Fruit fly (Drosophila melanogaster): ENCODE results near the gene Hsp70Ba.
"Not testable (repeated sequence)": the region's sequence is repeated elsewhere in the genome, so short reads cannot be mapped to it uniquely, and the experiment has no call there.

Gene Hsp70Ba

dm6 chr3R:12467675-12468074, at the start of gene Hsp70Ba:
TSS of gene Hsp70Ba (minus strand) at chr3R:12467776.
- TF ChIP-seq CTCF, CG8478 (optimal IDR thresholded peaks at IDR 0.05): not testable (repeated sequence)

dm6 chr3R:12514997-12515396, 47.4 kb upstream of the Hsp70Ba start:
- TF ChIP-seq CTCF (optimal IDR thresholded peaks at IDR 0.05) (no peak), CG8478 (optimal IDR thresholded peaks at IDR 0.05) (no peak)

- not testable (repeated sequence) for TF ChIP-seq CTCF, CG8478 (optimal IDR thresholded peaks at IDR 0.05)
Observed at dm6 chr3R:12508776-12509175, 41.2 kb upstream of the Hsp70Ba start, which contains the start of gene Hsp70Bc. TSS of gene Hsp70Bc (plus strand) at chr3R:12509076.

- not testable (repeated sequence) for TF ChIP-seq CTCF, CG8478 (optimal IDR thresholded peaks at IDR 0.05)
Observed at dm6 chr3R:12505493-12505892, 37.9 kb upstream of the Hsp70Ba start, which contains the start of gene Hsp70Bb. TSS of gene Hsp70Bb (plus strand) at chr3R:12505793.

dm6 chr3R:12502210-12502609, 34.6 kb upstream of the Hsp70Ba start, which contains the start of gene Hsp70Bbb:
TSS of gene Hsp70Bbb (plus strand) at chr3R:12502510.
- TF ChIP-seq CG8478, CTCF (optimal IDR thresholded peaks at IDR 0.05): not testable (repeated sequence)

dm6 chr3R:12465198-12465597, 2.4 kb downstream of the Hsp70Ba start, which contains the start of gene CG5608:
TSS of gene CG5608 (minus strand) at chr3R:12465298.
- not testable (repeated sequence) for TF ChIP-seq CTCF, CG8478 (optimal IDR thresholded peaks at IDR 0.05)

- TF ChIP-seq CTCF (optimal IDR thresholded peaks at IDR 0.05) (no peak), CG8478 (optimal IDR thresholded peaks at IDR 0.05) (no peak)
Observed at dm6 chr3R:12459879-12460522, 7.6 kb downstream of the Hsp70Ba start, which contains the start of the genes CG5961 and Polr3C. TSS of gene CG5961 (minus strand) at chr3R:12460294. TSS of gene Polr3C (plus strand) at chr3R:12460414.

dm6 chr3R:12456370-12456940, 11.1 kb downstream of the Hsp70Ba start, which contains the start of gene trus:
TSS of gene trus (plus strand) at chr3R:12456573.
- TF ChIP-seq CG8478 (optimal IDR thresholded peaks at IDR 0.05), result no peak
- TF ChIP-seq CTCF (optimal IDR thresholded peaks at IDR 0.05), result no peak

dm6 chr3R:12454492-12454891, 13.1 kb downstream of the Hsp70Ba start:
- TF ChIP-seq CG8478 (optimal IDR thresholded peaks at IDR 0.05) (no peak), CTCF (optimal IDR thresholded peaks at IDR 0.05) (no peak)

dm6 chr3R:12451888-12452514, 15.6 kb downstream of the Hsp70Ba start, which contains the start of gene CG5509:
TSS of gene CG5509 (plus strand) at chr3R:12452464.
- TF ChIP-seq CTCF (optimal IDR thresholded peaks at IDR 0.05) (no peak), CG8478 (optimal IDR thresholded peaks at IDR 0.05) (no peak)

- TF ChIP-seq CG8478 (optimal IDR thresholded peaks at IDR 0.05) (no peak), CTCF (optimal IDR thresholded peaks at IDR 0.05) (no peak)
Observed at dm6 chr3R:12451376-12451775, 16.2 kb downstream of the Hsp70Ba start.

- TF ChIP-seq CG8478 (optimal IDR thresholded peaks at IDR 0.05) (no peak), CTCF (optimal IDR thresholded peaks at IDR 0.05) (no peak)
Observed at dm6 chr3R:12450713-12451259, 16.8 kb downstream of the Hsp70Ba start.

- TF ChIP-seq CG8478 (optimal IDR thresholded peaks at IDR 0.05), result no peak
- TF ChIP-seq CTCF (optimal IDR thresholded peaks at IDR 0.05), result no peak
Observed at dm6 chr3R:12449617-12450242, 17.8 kb downstream of the Hsp70Ba start.

- TF ChIP-seq CTCF (optimal IDR thresholded peaks at IDR 0.05) (no peak), CG8478 (optimal IDR thresholded peaks at IDR 0.05) (no peak)
Observed at dm6 chr3R:12448889-12449314, 18.7 kb downstream of the Hsp70Ba start, which contains the start of gene CG18549. TSS of gene CG18549 (plus strand) at chr3R:12449296.
